Fruit fly (Drosophila melanogaster) whole organism, wandering third instar larva: ENCODE data around the gene amrt.
A peak's percentile ranks its signal among the peaks of the same experiment; 100 is the strongest.

Experiments
- Abd-B ChIP-seq: fragments of >200 bp; optimal IDR thresholded peaks from 2 replicates; lab custom pipeline; 2017; ENCODE audit warnings: missing biosample characterization, missing genetic modification characterization
- CG32264 ChIP-seq: fragments of 200-800 bp; sonication (Bioruptor generic); optimal IDR thresholded peaks from 2 replicates; lab custom pipeline; 2016; ENCODE audit warnings: missing biosample characterization, missing genetic modification characterization
- CG9705 ChIP-seq: fragments of 200-800 bp; sonication (Bioruptor generic); optimal IDR thresholded peaks from 2 replicates; lab custom pipeline; 2018; ENCODE audit warnings: missing biosample characterization, mild to moderate bottlenecking, missing genetic modification characterization
- CrebA ChIP-seq: fragments of 200-800 bp; sonication (Bioruptor generic); optimal IDR thresholded peaks from 2 replicates; lab custom pipeline; 2016; ENCODE audit warnings: missing biosample characterization, mild to moderate bottlenecking, missing genetic modification characterization, borderline replicate concordance
- Dfd ChIP-seq: fragments of >200 bp; optimal IDR thresholded peaks from 2 replicates; lab custom pipeline; 2017; ENCODE audit warnings: missing biosample characterization, missing genetic modification characterization
- Dif ChIP-seq: fragments of 200-275, 200-300 bp; sonication (Bioruptor generic); optimal IDR thresholded peaks from 2 replicates; lab custom pipeline; 2018; ENCODE audit warnings: missing biosample characterization, missing genetic modification characterization; ENCODE audit not compliant: partially characterized antibody
- GATAd ChIP-seq: sonication (Bioruptor generic); optimal IDR thresholded peaks from 2 replicates; lab custom pipeline; 2016; ENCODE audit warnings: missing biosample characterization, missing genetic modification characterization
- HLH106 ChIP-seq: fragments of 200-800 bp; optimal IDR thresholded peaks from 3 replicates; lab custom pipeline; 2019; ENCODE audit warnings: missing biosample characterization, mild to moderate bottlenecking, missing genetic modification characterization, moderate library complexity
- Hnf4 ChIP-seq: fragments of 200-800 bp; sonication (Bioruptor generic); optimal IDR thresholded peaks from 2 replicates; lab custom pipeline; 2016; ENCODE audit warnings: missing biosample characterization, mild to moderate bottlenecking, missing genetic modification characterization
- Hr78 ChIP-seq: fragments of >200 bp; optimal IDR thresholded peaks from 2 replicates; lab custom pipeline; 2017; ENCODE audit warnings: missing biosample characterization, missing genetic modification characterization
- Hr83 ChIP-seq: fragments of 200-300 bp; sonication (Bioruptor generic); optimal IDR thresholded peaks from 2 replicates; lab custom pipeline; 2016; ENCODE audit warnings: missing biosample characterization, mild to moderate bottlenecking, missing genetic modification characterization, moderate library complexity; ENCODE audit not compliant: poor library complexity, severe bottlenecking
- Jra ChIP-seq: sonication (Bioruptor generic); optimal IDR thresholded peaks from 2 replicates; lab custom pipeline; 2016; ENCODE audit warnings: missing biosample characterization, missing genetic modification characterization
- Mio ChIP-seq: sonication (Bioruptor generic); optimal IDR thresholded peaks from 2 replicates; lab custom pipeline; 2016; ENCODE audit warnings: missing biosample characterization, missing genetic modification characterization
- Myc ChIP-seq: fragments of >200 bp; optimal IDR thresholded peaks from 2 replicates; lab custom pipeline; 2017
- N ChIP-seq: fragments of >200 bp; optimal IDR thresholded peaks from 2 replicates; lab custom pipeline; 2018; ENCODE audit warnings: missing biosample characterization, missing external identifiers, missing genetic modification characterization
- OdsH ChIP-seq: fragments of 200-800 bp; sonication (Bioruptor generic); optimal IDR thresholded peaks from 2 replicates; lab custom pipeline; 2016; ENCODE audit warnings: missing biosample characterization, mild to moderate bottlenecking, missing genetic modification characterization
- Rel ChIP-seq, 2 experiments: fragments of 200-800 bp; sonication (Bioruptor generic) in 1 of 2; optimal IDR thresholded peaks; 2 replicates in 1 of 2; 3 replicates in 1 of 2; lab custom pipeline; 2016 to 2019; ENCODE audit warnings: mild to moderate bottlenecking in 2 of 2, missing biosample characterization in 2 of 2, missing genetic modification characterization in 2 of 2, moderate library complexity in 1 of 2
- Sp1 ChIP-seq: fragments of 200-800 bp; sonication (Bioruptor generic); optimal IDR thresholded peaks from 3 replicates; lab custom pipeline; 2019; ENCODE audit warnings: missing biosample characterization, mild to moderate bottlenecking, missing genetic modification characterization, moderate library complexity
- Vsx2 ChIP-seq: fragments of 200-300, 225-300 bp; sonication (Bioruptor generic); optimal IDR thresholded peaks from 2 replicates; lab custom pipeline; 2018; ENCODE audit warnings: missing biosample characterization, missing genetic modification characterization; ENCODE audit not compliant: partially characterized antibody
- br ChIP-seq: fragments of 200-800 bp; sonication (Bioruptor generic); optimal IDR thresholded peaks from 2 replicates; lab custom pipeline; 2016; ENCODE audit warnings: missing biosample characterization, missing genetic modification characterization
- brk ChIP-seq: fragments of 200-800 bp; sonication (Bioruptor generic); optimal IDR thresholded peaks from 2 replicates; lab custom pipeline; 2016; ENCODE audit warnings: missing biosample characterization, mild to moderate bottlenecking, missing genetic modification characterization
- dl ChIP-seq, 2 experiments: fragments of 175-275, 200-275 bp in 1 of 2; fragments of 200-275 bp in 1 of 2; sonication (Bioruptor generic); optimal IDR thresholded peaks; lab custom pipeline; 2018; ENCODE audit warnings: mild to moderate bottlenecking in 2 of 2, missing biosample characterization in 2 of 2, missing genetic modification characterization in 2 of 2, moderate library complexity in 2 of 2; ENCODE audit not compliant: partially characterized antibody in 2 of 2, insufficient read depth in 1 of 2
- dmrt93B ChIP-seq: fragments of 200-800 bp; sonication (Bioruptor generic); optimal IDR thresholded peaks from 2 replicates; lab custom pipeline; 2018; ENCODE audit warnings: missing biosample characterization, mild to moderate bottlenecking, missing genetic modification characterization
- dsf ChIP-seq: sonication (Bioruptor generic); optimal IDR thresholded peaks from 2 replicates; lab custom pipeline; 2016; ENCODE audit warnings: missing biosample characterization, missing genetic modification characterization, borderline replicate concordance
- ey ChIP-seq: fragments of 200-800 bp; sonication (Bioruptor generic); optimal IDR thresholded peaks from 2 replicates; lab custom pipeline; 2016; ENCODE audit warnings: missing biosample characterization, missing genetic modification characterization
- foxo ChIP-seq, 2 experiments: fragments of 200-800 bp; sonication (Bioruptor generic); optimal IDR thresholded peaks; 2 replicates in 1 of 2; 3 replicates in 1 of 2; lab custom pipeline; 2016 to 2017; ENCODE audit warnings: missing biosample characterization in 2 of 2, missing genetic modification characterization in 2 of 2
- fru ChIP-seq: fragments of 200-800 bp; sonication (Bioruptor generic); optimal IDR thresholded peaks from 3 replicates; lab custom pipeline; 2016; ENCODE audit warnings: missing biosample characterization, mild to moderate bottlenecking, missing genetic modification characterization
- h ChIP-seq: fragments of 200-800 bp; sonication (Bioruptor generic); optimal IDR thresholded peaks from 3 replicates; lab custom pipeline; 2016; ENCODE audit warnings: missing biosample characterization, mild to moderate bottlenecking, missing genetic modification characterization
- jim ChIP-seq: fragments of 175-275, 200-325 bp; sonication (Bioruptor generic); optimal IDR thresholded peaks from 2 replicates; lab custom pipeline; 2016; ENCODE audit warnings: missing biosample characterization, mild to moderate bottlenecking, missing genetic modification characterization
- lola ChIP-seq: fragments of >200 bp; optimal IDR thresholded peaks from 2 replicates; lab custom pipeline; 2017; ENCODE audit warnings: missing biosample characterization, missing genetic modification characterization
- pan ChIP-seq: fragments of >200 bp; optimal IDR thresholded peaks from 2 replicates; lab custom pipeline; 2017
- psq ChIP-seq: fragments of 200-800 bp; sonication (Bioruptor generic); optimal IDR thresholded peaks from 3 replicates; lab custom pipeline; 2017; ENCODE audit warnings: missing biosample characterization, mild to moderate bottlenecking, missing genetic modification characterization, moderate library complexity
- rgr ChIP-seq: fragments of 200-800 bp; sonication (Bioruptor generic); optimal IDR thresholded peaks from 3 replicates; lab custom pipeline; 2016; ENCODE audit warnings: missing biosample characterization, mild to moderate bottlenecking, missing genetic modification characterization
- sage ChIP-seq: fragments of 200-800 bp; sonication (Bioruptor generic); optimal IDR thresholded peaks from 2 replicates; lab custom pipeline; 2016; ENCODE audit warnings: missing biosample characterization, mild to moderate bottlenecking, missing genetic modification characterization
- sv ChIP-seq: fragments of 200-800 bp; sonication (Bioruptor generic); optimal IDR thresholded peaks from 3 replicates; lab custom pipeline; 2016; ENCODE audit warnings: missing biosample characterization, missing genetic modification characterization
- tai ChIP-seq: sonication (Bioruptor generic); optimal IDR thresholded peaks from 2 replicates; lab custom pipeline; 2016; ENCODE audit warnings: missing biosample characterization, missing genetic modification characterization
- usp ChIP-seq: fragments of >200 bp; optimal IDR thresholded peaks from 2 replicates; lab custom pipeline; 2017; ENCODE audit warnings: missing biosample characterization, missing genetic modification characterization
- woc ChIP-seq: sonication (Bioruptor generic); optimal IDR thresholded peaks from 2 replicates; lab custom pipeline; 2016; ENCODE audit warnings: missing biosample characterization, mild to moderate bottlenecking, missing genetic modification characterization

The amrt gene

dm6 chrX:13735322-13736173 lies 46.7 kb upstream of the amrt start:
- TF ChIP-seq OdsH = no peak
- no peak for TF ChIP-seq psq
- no peak for TF ChIP-seq CG9705
- no peak for TF ChIP-seq dl (GFP tag; optimal IDR thresholded peaks at IDR 0.05; lab: Kevin White, UChicago; ENCODE audit: insufficient read depth in 1 of 2, partially characterized antibody in 2 of 2)
- no peak for TF ChIP-seq usp
- no peak for TF ChIP-seq CrebA (GFP tag; lab: Kevin White, UChicago)

- TF ChIP-seq jim (GFP tag; lab: Kevin White, UChicago) (peak; percentile 3), Jra (GFP tag; lab: Kevin White, UChicago) (peak; percentile 6), dl (GFP tag; optimal IDR thresholded peaks at IDR 0.05; lab: Kevin White, UChicago; ENCODE audit: insufficient read depth in 1 of 2, partially characterized antibody in 2 of 2) (no peak), Myc (lab: Kevin White, UChicago) (peak; percentile 59), N (GFP tag; lab: Kevin White, UChicago) (no peak), Vsx2 (GFP tag; lab: Kevin White, UChicago) (no peak), ey (GFP tag; lab: Kevin White, UChicago) (no peak), Hnf4 (GFP tag; lab: Kevin White, UChicago) (peak; percentile 13), sage (no peak), Abd-B (no peak)
- TF ChIP-seq, all 38 proteins: peak for 4
These were observed 46.1 kb upstream of the amrt start, which contains the start of gene g for dm6 chrX:13736174-13736482. Gene g (minus strand): TSS chrX:13736278.

- TF ChIP-seq Myc (lab: Kevin White, UChicago) = no peak
- no peak for TF ChIP-seq Rel (GFP tag; optimal IDR thresholded peaks at IDR 0.05; lab: Kevin White, UChicago)
- peak; percentile 5 for TF ChIP-seq Rel (tag; optimal IDR thresholded peaks at IDR 0.05; lab: Kevin White, UChicago)
- TF ChIP-seq, all 38 proteins: peak for 1
These were observed 44.3 kb upstream of the amrt start, which contains the start of gene CG11134 for dm6 chrX:13737939-13738338. Gene CG11134 (plus strand): TSS chrX:13737942.

dm6 chrX:13739411-13739888 lies 42.8 kb upstream of the amrt start, which contains the start of gene CG11151:
Gene CG11151 (plus strand): TSS chrX:13739744.
- TF ChIP-seq lola (GFP tag; lab: Kevin White, UChicago) (no peak), dsf (peak; percentile 83), CrebA (GFP tag; lab: Kevin White, UChicago) (no peak), jim (GFP tag; lab: Kevin White, UChicago) (no peak), OdsH (peak; percentile 97), CG32264 (peak; percentile 93), sv (GFP tag; lab: Kevin White, UChicago) (peak; percentile 90), sage (peak; percentile 96), h (GFP tag; lab: Kevin White, UChicago) (peak; percentile 98), ey (GFP tag; lab: Kevin White, UChicago) (peak; percentile 97), pan (lab: Kevin White, UChicago) (no peak), brk (GFP tag; lab: Kevin White, UChicago) (peak; percentile 88), N (GFP tag; lab: Kevin White, UChicago) (no peak), Abd-B (no peak), woc (GFP tag; lab: Kevin White, UChicago) (peak; percentile 98), Myc (lab: Kevin White, UChicago) (no peak), usp (no peak), Rel (GFP tag; optimal IDR thresholded peaks at IDR 0.05; lab: Kevin White, UChicago) (peak; percentile 77), Rel (tag; optimal IDR thresholded peaks at IDR 0.05; lab: Kevin White, UChicago) (peak; percentile 78), Dfd (GFP tag; lab: Kevin White, UChicago) (no peak), Dif (GFP tag; lab: Kevin White, UChicago) (peak; percentile 36), foxo (GFP tag; optimal IDR thresholded peaks at IDR 0.05; lab: Kevin White, UChicago) (peak; percentile 93 to 98), Jra (GFP tag; lab: Kevin White, UChicago) (peak; percentile 91), dmrt93B (peak; percentile 89), fru (GFP tag; lab: Kevin White, UChicago) (peak; percentile 99), Vsx2 (GFP tag; lab: Kevin White, UChicago) (no peak), Sp1 (GFP tag; lab: Kevin White, UChicago) (peak; percentile 97), tai (peak; percentile 94), dl (GFP tag; optimal IDR thresholded peaks at IDR 0.05; lab: Kevin White, UChicago; ENCODE audit: insufficient read depth in 1 of 2, partially characterized antibody in 2 of 2) (peak; percentile 7 to 62), GATAd (GFP tag; lab: Kevin White, UChicago) (peak; percentile 69), HLH106 (tag; lab: Kevin White, UChicago) (peak; percentile 96), Hr83 (GFP tag; lab: Kevin White, UChicago) (peak; percentile 39), rgr (GFP tag; lab: Kevin White, UChicago) (peak; percentile 98), psq (peak; percentile 93), Mio (GFP tag; lab: Kevin White, UChicago) (peak; percentile 82), Hr78 (GFP tag; lab: Kevin White, UChicago) (no peak), Hnf4 (GFP tag; lab: Kevin White, UChicago) (peak; percentile 97), CG9705 (peak; percentile 95), br (GFP tag; lab: Kevin White, UChicago) (peak; percentile 98)
- TF ChIP-seq, all 38 proteins: peak for 27
